Worm (Caenorhabditis elegans) whole organism, young adult: ENCODE data around the gene F07F6.7.

Experiments
- chd-7 ChIP-seq: sonication (generic microtip); optimal IDR thresholded peaks from 2 replicates; lab custom pipeline; 2016; ENCODE audit warnings: mild to moderate bottlenecking, missing genetic modification characterization, moderate library complexity, missing compliant biosample characterization
- hmg-1.2 ChIP-seq: fragments of 200-800 bp; sonication (Bioruptor generic); IDR thresholded peaks from 2 replicates; pipeline ENCODE4 v1.3.6; 2022; ENCODE audit warnings: missing genetic modification reagents, missing genetic modification characterization, missing compliant biosample characterization
- hsf-1 ChIP-seq: fragments of 200-800 bp; sonication (Bioruptor generic); IDR thresholded peaks from 2 replicates; pipeline ENCODE4 v1.3.6; 2022; ENCODE audit warnings: missing genetic modification reagents, missing genetic modification characterization, missing compliant biosample characterization
- lsl-1 ChIP-seq: fragments of 200-800 bp; sonication (Bioruptor generic); optimal IDR thresholded peaks from 2 replicates; lab custom pipeline; 2018; ENCODE audit warnings: mild to moderate bottlenecking, missing genetic modification characterization, moderate library complexity, missing compliant biosample characterization
- nhr-90 ChIP-seq: sonication (generic microtip); optimal IDR thresholded peaks from 2 replicates; lab custom pipeline; 2016; ENCODE audit warnings: missing genotype, mild to moderate bottlenecking, missing genetic modification characterization, missing compliant biosample characterization
- pha-4 ChIP-seq: fragments of 150-350 bp; sonication (generic microtip); optimal IDR thresholded peaks from 2 replicates; lab custom pipeline; 2014; ENCODE audit warnings: missing biosample characterization, missing genetic modification reagents, missing genetic modification characterization

DNA sequence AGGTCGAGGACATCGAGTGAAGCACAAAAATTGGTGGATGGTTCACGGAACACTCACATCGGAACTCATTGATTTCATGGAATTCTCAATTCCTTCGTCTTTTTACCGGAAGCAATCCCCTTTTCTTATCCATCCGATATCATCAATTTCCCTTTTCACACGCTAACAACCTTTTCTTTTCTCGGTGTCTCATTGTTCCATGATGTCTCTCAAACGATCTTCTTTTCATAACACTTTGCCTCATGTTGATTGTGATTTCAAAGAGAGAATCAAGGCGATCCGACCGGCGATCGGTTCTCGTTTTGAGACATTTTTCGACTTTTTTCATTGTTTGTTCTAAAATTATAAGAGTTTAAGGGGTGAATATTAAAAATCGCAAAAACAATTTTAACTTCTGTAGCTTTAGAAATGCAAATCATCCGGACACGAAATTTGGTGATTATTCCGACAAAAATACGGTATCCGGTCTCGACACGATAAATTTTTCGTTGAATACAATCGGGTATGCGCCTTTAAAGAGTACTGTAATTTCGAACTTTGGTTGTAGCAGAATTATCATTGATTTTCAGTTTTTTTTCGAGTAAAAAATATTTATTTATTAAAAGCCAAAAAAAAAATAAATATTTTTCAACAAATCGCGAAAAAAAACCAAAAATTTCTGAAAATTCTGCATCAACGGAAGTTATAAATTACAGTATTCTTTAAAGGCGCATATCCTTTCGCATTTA, 35.2 kb upstream of the F07F6.7 start:
- TF ChIP-seq hsf-1 (GFP tag; lab: Robert Waterston, UW) = no peak
- TF ChIP-seq chd-7 = no peak
- TF ChIP-seq hmg-1.2 (GFP tag; lab: Robert Waterston, UW) = no peak
- TF ChIP-seq nhr-90 (tag; lab: Kevin White, UChicago) = no peak
- TF ChIP-seq lsl-1 (GFP tag; lab: Kevin White, UChicago) = peak; percentile 80
- TF ChIP-seq pha-4 (tag; lab: Kevin White, UChicago) = no peak
